Worm (Caenorhabditis elegans): ENCODE results near the gene srw-124.
"Not testable (repeated sequence)": the region's sequence is repeated elsewhere in the genome, so short reads cannot be mapped to it uniquely, and the experiment has no call there.

The srw-124 gene

ce11 chrV:2976287-2976686 is at the start of gene srw-124:
Gene srw-124, plus strand, starts transcription at chrV:2976587.
- TF ChIP-seq him-1 (tag; optimal IDR thresholded peaks at IDR 0.05), result no peak
- TF ChIP-seq W03F9.2 (tag; optimal IDR thresholded peaks at IDR 0.05), result no peak

ce11 chrV:2927553-2927952 is 48.8 kb upstream of the srw-124 start, which contains the start of gene C31B8.12:
Gene C31B8.12, minus strand, starts transcription at chrV:2927653.
- TF ChIP-seq W03F9.2 (tag; optimal IDR thresholded peaks at IDR 0.05) (no peak), dao-5 (tag; optimal IDR thresholded peaks at IDR 0.05) (no peak), him-1 (tag; optimal IDR thresholded peaks at IDR 0.05) (no peak)

ce11 chrV:2929753-2930152 is 46.6 kb upstream of the srw-124 start, which contains the start of gene C31B8.16:
Gene C31B8.16, plus strand, starts transcription at chrV:2930053.
- TF ChIP-seq him-1 (tag; optimal IDR thresholded peaks at IDR 0.05) (no peak), W03F9.2 (tag; optimal IDR thresholded peaks at IDR 0.05) (no peak), dao-5 (tag; optimal IDR thresholded peaks at IDR 0.05) (no peak)

ce11 chrV:2931252-2931651 is 45.1 kb upstream of the srw-124 start, which contains the start of gene C31B8.1:
Gene C31B8.1, plus strand, starts transcription at chrV:2931552.
- no peak for TF ChIP-seq W03F9.2 (tag; optimal IDR thresholded peaks at IDR 0.05)

ce11 chrV:2934075-2934474 is 42.3 kb upstream of the srw-124 start, which contains the start of gene srh-247:
Gene srh-247, minus strand, starts transcription at chrV:2934175.
- TF ChIP-seq him-1 (tag; optimal IDR thresholded peaks at IDR 0.05) (no peak), dao-5 (tag; optimal IDR thresholded peaks at IDR 0.05) (no peak), W03F9.2 (tag; optimal IDR thresholded peaks at IDR 0.05) (no peak)

- no peak for TF ChIP-seq W03F9.2 (tag; optimal IDR thresholded peaks at IDR 0.05)
- no peak for TF ChIP-seq dao-5 (tag; optimal IDR thresholded peaks at IDR 0.05)
- TF ChIP-seq him-1 (tag; optimal IDR thresholded peaks at IDR 0.05), result no peak
Observed at ce11 chrV:2938497-2938896, 37.9 kb upstream of the srw-124 start, which contains the start of gene srw-141. Gene srw-141, minus strand, starts transcription at chrV:2938597.

- TF ChIP-seq him-1 (tag; optimal IDR thresholded peaks at IDR 0.05) (no peak), dao-5 (tag; optimal IDR thresholded peaks at IDR 0.05) (no peak), W03F9.2 (tag; optimal IDR thresholded peaks at IDR 0.05) (no peak)
Observed at ce11 chrV:2941405-2941804, 35.0 kb upstream of the srw-124 start, which contains the start of gene srw-143. Gene srw-143, minus strand, starts transcription at chrV:2941505.

ce11 chrV:2942247-2942646 is 34.1 kb upstream of the srw-124 start:
- no peak for TF ChIP-seq dao-5 (tag; optimal IDR thresholded peaks at IDR 0.05)
- TF ChIP-seq W03F9.2 (tag; optimal IDR thresholded peaks at IDR 0.05), result no peak
- no peak for TF ChIP-seq him-1 (tag; optimal IDR thresholded peaks at IDR 0.05)

- TF ChIP-seq W03F9.2 (tag; optimal IDR thresholded peaks at IDR 0.05) (no peak), him-1 (tag; optimal IDR thresholded peaks at IDR 0.05) (no peak)
Observed at ce11 chrV:2943859-2944258, 32.5 kb upstream of the srw-124 start, which contains the start of gene srw-137. Gene srw-137, minus strand, starts transcription at chrV:2943959.

- no peak for TF ChIP-seq W03F9.2 (tag; optimal IDR thresholded peaks at IDR 0.05)
Observed at ce11 chrV:2945602-2946001, 30.8 kb upstream of the srw-124 start, which contains the start of gene srh-87. Gene srh-87, minus strand, starts transcription at chrV:2945702.

- not testable (repeated sequence) for TF ChIP-seq dao-5, W03F9.2, him-1 (tag; optimal IDR thresholded peaks at IDR 0.05)
Observed at ce11 chrV:2952102-2952501, 24.3 kb upstream of the srw-124 start, which contains the start of gene srw-122. Gene srw-122, minus strand, starts transcription at chrV:2952202.

- TF ChIP-seq him-1, dao-5, W03F9.2 (tag; optimal IDR thresholded peaks at IDR 0.05): not testable (repeated sequence)
Observed at ce11 chrV:2955342-2955741, 21.0 kb upstream of the srw-124 start, which contains the start of gene srh-248. Gene srh-248, minus strand, starts transcription at chrV:2955442.

- TF ChIP-seq him-1 (tag; optimal IDR thresholded peaks at IDR 0.05), result no peak
Observed at ce11 chrV:2958202-2958601, 18.2 kb upstream of the srw-124 start, which contains the start of gene srw-142. Gene srw-142, minus strand, starts transcription at chrV:2958302.

ce11 chrV:2960894-2961293 is 15.5 kb upstream of the srw-124 start, which contains the start of gene srw-144:
Gene srw-144, minus strand, starts transcription at chrV:2960994.
- TF ChIP-seq dao-5 (tag; optimal IDR thresholded peaks at IDR 0.05), result no peak
- no peak for TF ChIP-seq him-1 (tag; optimal IDR thresholded peaks at IDR 0.05)
- no peak for TF ChIP-seq W03F9.2 (tag; optimal IDR thresholded peaks at IDR 0.05)

- TF ChIP-seq dao-5 (tag; optimal IDR thresholded peaks at IDR 0.05) (no peak), W03F9.2 (tag; optimal IDR thresholded peaks at IDR 0.05) (no peak), him-1 (tag; optimal IDR thresholded peaks at IDR 0.05) (no peak)
Observed at ce11 chrV:2962960-2963359, 13.4 kb upstream of the srw-124 start, which contains the start of gene srw-138. Gene srw-138, minus strand, starts transcription at chrV:2963060.
